Worm (Caenorhabditis elegans): ENCODE results near the gene F54D5.3.

- TF ChIP-seq unc-62 (GFP tag; optimal IDR thresholded peaks at IDR 0.05) = no peak
- TF ChIP-seq nhr-71 (tag; optimal IDR thresholded peaks at IDR 0.05) = no peak
- no peak for TF ChIP-seq nhr-11 (tag; optimal IDR thresholded peaks at IDR 0.05)
- TF ChIP-seq vab-15 (tag; optimal IDR thresholded peaks at IDR 0.05) = no peak
- TF ChIP-seq ceh-82 (tag; optimal IDR thresholded peaks at IDR 0.05) = no peak
Observed at ce11 chrII:11612034-11612723, 40.6 kb downstream of the F54D5.3 start, which contains the start of gene F07A11.5.
